Worm (Caenorhabditis elegans) whole organism, L3 larva: Measurements from ENCODE around the gene pes-8.

Source experiments
- ama-1 ChIP-seq: fragments of 150-350 bp; optimal IDR thresholded peaks from 2 replicates; lab custom pipeline; 2018
- daf-12 ChIP-seq: fragments of 150-350 bp; optimal IDR thresholded peaks from 2 replicates; lab custom pipeline; 2014; ENCODE audit warnings: missing biosample characterization, missing genetic modification reagents, missing genetic modification characterization
- egl-27 ChIP-seq: sonication (generic microtip); optimal IDR thresholded peaks from 4 replicates; lab custom pipeline; 2017; ENCODE audit warnings: missing biosample characterization, missing genetic modification reagents, missing genetic modification characterization
- unc-62 ChIP-seq: fragments of 150-350 bp; sonication (generic microtip); optimal IDR thresholded peaks from 4 replicates; lab custom pipeline; 2014; ENCODE audit warnings: missing biosample characterization, missing genetic modification reagents, missing genetic modification characterization

DNA sequence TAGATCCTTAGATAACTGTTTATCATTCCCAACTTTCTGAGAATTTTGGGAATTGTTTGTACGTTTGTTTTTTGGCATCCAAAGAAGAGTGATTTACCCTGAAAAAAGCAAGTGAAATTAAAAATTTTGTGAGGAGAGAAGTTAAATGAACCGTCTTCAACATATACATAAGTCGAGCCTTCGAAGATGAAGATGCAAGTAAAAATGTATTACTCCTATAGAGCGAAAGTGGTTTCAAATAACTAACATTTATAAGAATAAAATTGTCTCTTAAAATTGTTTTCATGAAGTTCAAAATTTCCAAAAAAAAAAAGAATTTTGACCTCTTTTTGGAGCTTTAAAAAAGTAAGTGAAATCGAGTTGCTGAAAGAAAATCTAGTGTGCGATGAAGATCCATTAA, 23.0 kb downstream of the pes-8 start, which contains the start of gene B0416.10:
- TF ChIP-seq unc-62 (no peak), egl-27 (tag; lab: Kevin White, UChicago) (no peak), daf-12 (tag; lab: Kevin White, UChicago) (no peak), ama-1 (lab: Kevin White, UChicago) (no peak)
